Fruit fly (Drosophila melanogaster): Measurements from ENCODE around the gene CalpC.
A peak's percentile ranks its signal among the peaks of the same experiment; 100 is the strongest.

The CalpC gene

dm6 chrX:16333434-16334141 is 8.0 kb downstream of the CalpC start, which contains the start of the genes CG9921 and Dsp1 (continued):
- TF ChIP-seq CG11560 (tag; IDR thresholded peaks at IDR 0.05) (no peak), sna (GFP tag; IDR thresholded peaks at IDR 0.05; ENCODE audit: partially characterized antibody) (no peak), CG10543 (GFP tag; optimal IDR thresholded peaks at IDR 0.05) (peak; percentile 49), Lhr (GFP tag; optimal IDR thresholded peaks at IDR 0.05) (no peak), Bteb2 (GFP tag; optimal IDR thresholded peaks at IDR 0.05) (no peak), chn (GFP tag; optimal IDR thresholded peaks at IDR 0.05) (no peak), Bdp1 (GFP tag; optimal IDR thresholded peaks at IDR 0.05) (no peak), grau (tag; optimal IDR thresholded peaks at IDR 0.05) (peak; percentile 13), CG7372 (GFP tag; IDR thresholded peaks at IDR 0.05) (no peak), sc (optimal IDR thresholded peaks at IDR 0.05) (no peak), sc (GFP tag; optimal IDR thresholded peaks at IDR 0.05) (no peak), CG3838 (GFP tag; optimal IDR thresholded peaks at IDR 0.05) (no peak), CG9437 (GFP tag; optimal IDR thresholded peaks at IDR 0.05) (no peak), CG10462 (GFP tag; optimal IDR thresholded peaks at IDR 0.05) (no peak), CG14965 (GFP tag; optimal IDR thresholded peaks at IDR 0.05; ENCODE audit: borderline replicate concordance) (no peak), CG11398 (GFP tag; optimal IDR thresholded peaks at IDR 0.05) (no peak), Drgx (GFP tag; IDR thresholded peaks at IDR 0.05) (peak; percentile 8; the same call in 1 of the 2 replicates), Ets65A (GFP tag) (no peak), bbx (GFP tag; IDR thresholded peaks at IDR 0.05; ENCODE audit: partially characterized antibody) (peak; percentile 56; the same call in 1 of the 2 replicates), Nf-YC (tag; optimal IDR thresholded peaks at IDR 0.05) (no peak), otp (GFP tag; IDR thresholded peaks at IDR 0.05) (no peak), CG7786 (GFP tag; optimal IDR thresholded peaks at IDR 0.05) (no peak), CG6683 (GFP tag; optimal IDR thresholded peaks at IDR 0.05) (no peak), CG14441 (GFP tag; IDR thresholded peaks at IDR 0.05) (no peak), mirr (GFP tag; optimal IDR thresholded peaks at IDR 0.05) (no peak), CG6854 (GFP tag; optimal IDR thresholded peaks at IDR 0.05) (no peak), ato (GFP tag; IDR thresholded peaks at IDR 0.05; ENCODE audit: partially characterized antibody) (no peak), Adf1 (GFP tag; IDR thresholded peaks at IDR 0.05) (no peak), CG14860 (GFP tag; IDR thresholded peaks at IDR 0.05; ENCODE audit: partially characterized antibody) (no peak), bab2 (GFP tag; optimal IDR thresholded peaks at IDR 0.05) (no peak), chm (GFP tag; IDR thresholded peaks at IDR 0.05) (peak; percentile 75), nmo (GFP tag; optimal IDR thresholded peaks at IDR 0.05) (no peak), CG7839 (tag; optimal IDR thresholded peaks at IDR 0.05) (no peak), CG2120 (GFP tag; optimal IDR thresholded peaks at IDR 0.05) (no peak), CG17328 (GFP tag; IDR thresholded peaks at IDR 0.05) (no peak), ERR (GFP tag; optimal IDR thresholded peaks at IDR 0.05) (no peak), Side (GFP tag; optimal IDR thresholded peaks at IDR 0.05) (no peak), lab (GFP tag; optimal IDR thresholded peaks at IDR 0.05) (peak; percentile 0), tna (GFP tag; IDR thresholded peaks at IDR 0.05; ENCODE audit: partially characterized antibody) (no peak), Oli (tag; optimal IDR thresholded peaks at IDR 0.05) (no peak), pan (optimal IDR thresholded peaks at IDR 0.05) (no peak), pan (GFP tag; optimal IDR thresholded peaks at IDR 0.05 in 1 of 2, IDR thresholded peaks at IDR 0.05 in 1 of 2) (no peak), CTCF (GFP tag; optimal IDR thresholded peaks at IDR 0.05) (no peak), CG9797 (GFP tag; optimal IDR thresholded peaks at IDR 0.05) (no peak), sisA (GFP tag; IDR thresholded peaks at IDR 0.05) (no peak), CG15514 (GFP tag; optimal IDR thresholded peaks at IDR 0.05) (peak; percentile 72), slou (GFP tag; optimal IDR thresholded peaks at IDR 0.05) (no peak), CG32532 (GFP tag; IDR thresholded peaks at IDR 0.05) (peak; percentile 25; the same call in 1 of the 2 replicates), CG15479 (GFP tag; optimal IDR thresholded peaks at IDR 0.05) (peak; percentile 95), CG10321 (GFP tag; IDR thresholded peaks at IDR 0.05) (no peak), crol (GFP tag; IDR thresholded peaks at IDR 0.05) (no peak)
